Fruit fly (Drosophila melanogaster) whole organism, embryonic: ENCODE measurements around the gene CG3651.

ENCODE experiments used
- B-H1 ChIP-seq: fragments of 200-800 bp; sonication (Bioruptor generic); IDR thresholded peaks from 3 replicates; pipeline ENCODE4 v1.3.6; 2022; ENCODE audit warnings: missing biosample characterization, missing genetic modification characterization
- CG10366 ChIP-seq: fragments of 200-800 bp; sonication (Bioruptor generic); IDR thresholded peaks from 2 replicates; pipeline ENCODE4 v1.3.6; 2022; ENCODE audit warnings: missing biosample characterization, missing genetic modification characterization
- CG11093 ChIP-seq: fragments of 200-800 bp; sonication (Bioruptor generic); IDR thresholded peaks from 3 replicates; pipeline ENCODE4 v1.3.6; 2022; ENCODE audit warnings: missing biosample characterization, missing genetic modification characterization
- CG12769 ChIP-seq: fragments of 200-800 bp; sonication (Bioruptor generic); optimal IDR thresholded peaks from 2 replicates; lab custom pipeline; 2019; ENCODE audit warnings: missing biosample characterization, mild to moderate bottlenecking, missing genetic modification characterization, moderate library complexity
- CG12942 ChIP-seq: fragments of 200-800 bp; sonication (Bioruptor generic); optimal IDR thresholded peaks from 3 replicates; lab custom pipeline; 2016; ENCODE audit warnings: missing biosample characterization, missing genetic modification characterization
- CG17359 ChIP-seq: fragments of 200-800 bp; sonication (Bioruptor generic); optimal IDR thresholded peaks from 3 replicates; lab custom pipeline; 2018; ENCODE audit warnings: missing biosample characterization, mild to moderate bottlenecking, missing genetic modification characterization, moderate library complexity
- CG18011 ChIP-seq: fragments of 200-800 bp; sonication (Bioruptor generic); optimal IDR thresholded peaks from 2 replicates; lab custom pipeline; 2017; ENCODE audit warnings: missing biosample characterization, missing genetic modification characterization, mild to moderate bottlenecking, moderate library complexity, missing genotype
- CG18619 ChIP-seq: fragments of 200-800 bp; sonication (Bioruptor generic); optimal IDR thresholded peaks from 3 replicates; lab custom pipeline; 2017; ENCODE audit warnings: missing biosample characterization, mild to moderate bottlenecking, missing genetic modification characterization
- CG3065 ChIP-seq: fragments of 200-800 bp; sonication (Bioruptor generic); optimal IDR thresholded peaks from 2 replicates; lab custom pipeline; 2016; ENCODE audit warnings: missing biosample characterization, missing genetic modification characterization
- CG3163 ChIP-seq: fragments of 200-800 bp; sonication (Bioruptor generic); optimal IDR thresholded peaks from 3 replicates; lab custom pipeline; 2016; ENCODE audit warnings: missing biosample characterization, missing genetic modification characterization
- CG33213 ChIP-seq: fragments of 200-800 bp; sonication (Bioruptor generic); optimal IDR thresholded peaks from 3 replicates; lab custom pipeline; 2016; ENCODE audit warnings: missing biosample characterization, missing genetic modification characterization
- CG34224 ChIP-seq: fragments of 200-800 bp; sonication (Bioruptor generic); IDR thresholded peaks from 3 replicates; pipeline ENCODE4 v1.3.6; 2022; ENCODE audit warnings: missing biosample characterization, missing genetic modification characterization; ENCODE audit not compliant: partially characterized antibody
- CG4617 ChIP-seq: fragments of 200-800 bp; sonication (Bioruptor generic); optimal IDR thresholded peaks from 3 replicates; lab custom pipeline; 2016; ENCODE audit warnings: missing biosample characterization, missing genetic modification characterization, borderline replicate concordance
- CG6765 ChIP-seq: fragments of 200-800 bp; sonication (Bioruptor generic); optimal IDR thresholded peaks from 3 replicates; lab custom pipeline; 2017; ENCODE audit warnings: missing biosample characterization, mild to moderate bottlenecking, missing genetic modification characterization
- CG8359 ChIP-seq: fragments of 200-800 bp; sonication (Bioruptor generic); optimal IDR thresholded peaks from 2 replicates; lab custom pipeline; 2017; ENCODE audit warnings: missing biosample characterization, mild to moderate bottlenecking, missing genetic modification characterization, borderline replicate concordance
- CG8924 ChIP-seq: fragments of 200-800 bp; optimal IDR thresholded peaks from 3 replicates; lab custom pipeline; 2019; ENCODE audit warnings: missing biosample characterization, mild to moderate bottlenecking, missing genetic modification characterization, moderate library complexity
- CG9932 ChIP-seq: fragments of 200-800 bp; sonication (Bioruptor generic); IDR thresholded peaks from 2 replicates; pipeline ENCODE4 v1.3.6; 2022; ENCODE audit warnings: missing biosample characterization, missing genetic modification characterization
- GATAe ChIP-seq: fragments of 200-800 bp; sonication (Bioruptor generic); conservative IDR thresholded peaks from 2 replicates; pipeline ENCODE4 v1.3.6; 2022; ENCODE audit warnings: missing biosample characterization, missing genetic modification characterization
- Gug ChIP-seq: fragments of 200-800 bp; sonication (Bioruptor generic); IDR thresholded peaks from 4 replicates; pipeline ENCODE4 v1.3.6; 2022; ENCODE audit warnings: missing biosample characterization, missing genetic modification characterization
- Hr51 ChIP-seq, 2 experiments: fragments of 200-800 bp; sonication (Bioruptor generic); optimal IDR thresholded peaks; 2 replicates in 1 of 2; 3 replicates in 1 of 2; lab custom pipeline; 2016 to 2018; ENCODE audit warnings: missing biosample characterization in 2 of 2, missing genetic modification characterization in 2 of 2, mild to moderate bottlenecking in 1 of 2, moderate library complexity in 1 of 2
- Lhr ChIP-seq: fragments of 200-800 bp; sonication (Bioruptor generic); optimal IDR thresholded peaks from 3 replicates; lab custom pipeline; 2017; ENCODE audit warnings: mild to moderate bottlenecking, missing biosample characterization, missing genetic modification reagents, missing genetic modification characterization
- Pdp1 ChIP-seq, 2 experiments: fragments of 200-800 bp; sonication (Bioruptor generic); optimal IDR thresholded peaks; 3 replicates each; lab custom pipeline; 2016; ENCODE audit warnings: missing biosample characterization in 2 of 2, missing genetic modification characterization in 2 of 2, mild to moderate bottlenecking in 1 of 2, moderate library complexity in 1 of 2
- Taf1 ChIP-seq: fragments of 200-800 bp; sonication (Bioruptor generic); IDR thresholded peaks from 2 replicates; pipeline ENCODE4 v1.3.6; 2022; ENCODE audit warnings: missing biosample characterization, missing genetic modification characterization
- Trl ChIP-seq, 3 experiments: fragments of >200 bp in 2 of 3; fragments of 200-800 bp in 1 of 3; sonication (Bioruptor generic) in 1 of 3; optimal IDR thresholded peaks; 2 replicates in 1 of 3; 3 replicates in 2 of 3; lab custom pipeline; 2016 to 2017; ENCODE audit warnings: missing biosample characterization in 1 of 3, missing genetic modification characterization in 1 of 3
- Vsx1 ChIP-seq: fragments of 200-800 bp; sonication (Bioruptor generic); optimal IDR thresholded peaks from 2 replicates; lab custom pipeline; 2017; ENCODE audit warnings: missing biosample characterization, mild to moderate bottlenecking, missing genetic modification characterization, missing genetic modification reagents
- YL-1 ChIP-seq: fragments of 200-800 bp; sonication (Bioruptor generic); optimal IDR thresholded peaks from 3 replicates; lab custom pipeline; 2017; ENCODE audit warnings: missing biosample characterization, mild to moderate bottlenecking, missing genetic modification characterization
- ab ChIP-seq: fragments of 200-800 bp; sonication (Bioruptor generic); optimal IDR thresholded peaks from 2 replicates; lab custom pipeline; 2016; ENCODE audit warnings: missing biosample characterization, missing genetic modification characterization
- cg ChIP-seq: fragments of 200-800 bp; sonication (Bioruptor generic); optimal IDR thresholded peaks from 3 replicates; lab custom pipeline; 2019; ENCODE audit warnings: missing biosample characterization, mild to moderate bottlenecking, missing genetic modification characterization, moderate library complexity
- chinmo ChIP-seq: fragments of 200-800 bp; sonication (Bioruptor generic); IDR thresholded peaks from 4 replicates; pipeline ENCODE4 v1.3.6; 2022; ENCODE audit warnings: missing biosample characterization, missing genetic modification characterization; ENCODE audit not compliant: partially characterized antibody
- eve ChIP-seq, 2 experiments: fragments of >200 bp; optimal IDR thresholded peaks; 2 replicates each; lab custom pipeline; 2017; ENCODE audit warnings: missing biosample characterization in 2 of 2, missing genetic modification characterization in 2 of 2
- fu2 ChIP-seq: fragments of 200-800 bp; sonication (Bioruptor generic); optimal IDR thresholded peaks from 2 replicates; lab custom pipeline; 2016; ENCODE audit warnings: missing biosample characterization, missing genetic modification characterization
- hb ChIP-seq: fragments of 200-800 bp; sonication (Bioruptor generic); IDR thresholded peaks from 3 replicates; pipeline ENCODE4 v1.3.6; 2022; ENCODE audit warnings: missing biosample characterization, missing genetic modification characterization; ENCODE audit not compliant: partially characterized antibody
- lilli ChIP-seq: fragments of 200-800 bp; sonication (Bioruptor generic); optimal IDR thresholded peaks from 3 replicates; lab custom pipeline; 2016; ENCODE audit warnings: missing biosample characterization, missing genetic modification characterization
- pros ChIP-seq: fragments of 200-800 bp; sonication (Bioruptor generic); optimal IDR thresholded peaks from 3 replicates; lab custom pipeline; 2019; ENCODE audit warnings: missing biosample characterization, mild to moderate bottlenecking, missing genetic modification characterization, moderate library complexity
- scrt ChIP-seq: fragments of 200-800 bp; sonication (Bioruptor generic); optimal IDR thresholded peaks from 2 replicates; lab custom pipeline; 2018; ENCODE audit warnings: missing biosample characterization, mild to moderate bottlenecking, missing genetic modification characterization, moderate library complexity
- slou ChIP-seq: fragments of 200-800 bp; sonication (Bioruptor generic); optimal IDR thresholded peaks from 3 replicates; lab custom pipeline; 2016; ENCODE audit warnings: missing biosample characterization, missing genetic modification characterization
- so ChIP-seq: fragments of 200-800 bp; sonication (Bioruptor generic); IDR thresholded peaks from 3 replicates; pipeline ENCODE4 v1.3.6; 2022; ENCODE audit warnings: missing biosample characterization, missing genetic modification characterization
- sug ChIP-seq: fragments of 200-800 bp; optimal IDR thresholded peaks from 2 replicates; lab custom pipeline; 2019; ENCODE audit warnings: missing biosample characterization, mild to moderate bottlenecking, missing genetic modification characterization, moderate library complexity
- tll ChIP-seq, 2 experiments: fragments of 200-800 bp in 1 of 2; fragments of >200 bp in 1 of 2; sonication (Bioruptor generic) in 1 of 2; optimal IDR thresholded peaks; 2 replicates each; lab custom pipeline; 2017 to 2019; ENCODE audit warnings: missing biosample characterization in 2 of 2, missing genetic modification characterization in 2 of 2, mild to moderate bottlenecking in 1 of 2, moderate library complexity in 1 of 2
- wdn ChIP-seq: fragments of 200-800 bp; sonication (Bioruptor generic); IDR thresholded peaks from 2 replicates; pipeline ENCODE4 v1.3.6; 2022; ENCODE audit warnings: missing biosample characterization, missing genetic modification characterization

CG3651 gene

dm6 chr2L:22148713-22149112 lies 27.6 kb downstream of the CG3651 start:
- TF ChIP-seq CG18619 (GFP tag; lab: Kevin White, UChicago) (no peak), slou (GFP tag; lab: Kevin White, UChicago) (no peak), fu2 (GFP tag; lab: Kevin White, UChicago) (no peak), CG6765 (peak; percentile 10), GATAe (no peak), CG11093 (GFP tag; lab: Robert Waterston, UW) (no peak), CG9932 (no peak), CG33213 (GFP tag; lab: Kevin White, UChicago) (no peak), eve (GFP tag; optimal IDR thresholded peaks at IDR 0.05; lab: Kevin White, UChicago) (peak in 1 of 2 experiments; percentile 40), CG10366 (GFP tag; lab: Robert Waterston, UW) (no peak), Gug (GFP tag; lab: Robert Waterston, UW) (no peak), B-H1 (GFP tag; lab: Robert Waterston, UW) (no peak), cg (peak; percentile 75), pros (GFP tag; lab: Kevin White, UChicago) (peak; percentile 45), CG8359 (GFP tag; lab: Kevin White, UChicago) (no peak), CG18011 (GFP tag; lab: Kevin White, UChicago) (no peak), Hr51 (GFP tag; optimal IDR thresholded peaks at IDR 0.05; lab: Kevin White, UChicago) (no peak), so (GFP tag; lab: Robert Waterston, UW) (no peak), Lhr (GFP tag; lab: Kevin White, UChicago) (no peak), CG17359 (tag; lab: Kevin White, UChicago) (no peak), CG34224 (GFP tag; lab: Robert Waterston, UW) (0 out of 3 replicates have a peak, but pooled peaks have one; percentile 34), Trl (optimal IDR thresholded peaks at IDR 0.05; lab: Kevin White, UChicago) (peak; percentile 53 to 54), Trl (GFP tag; optimal IDR thresholded peaks at IDR 0.05; lab: Kevin White, UChicago) (no peak), Taf1 (no peak), CG3065 (no peak), scrt (GFP tag; lab: Kevin White, UChicago) (no peak), CG3163 (GFP tag; lab: Kevin White, UChicago) (peak; percentile 93), lilli (GFP tag; lab: Kevin White, UChicago) (no peak), chinmo (GFP tag; lab: Robert Waterston, UW) (0 out of 4 replicates have a peak, but pooled peaks have one; percentile 54), hb (GFP tag; lab: Robert Waterston, UW) (no peak), YL-1 (GFP tag; lab: Kevin White, UChicago) (no peak), wdn (GFP tag; lab: Robert Waterston, UW) (no peak), CG8924 (no peak), sug (tag; lab: Kevin White, UChicago) (no peak), ab (GFP tag; lab: Kevin White, UChicago) (no peak), CG4617 (GFP tag; lab: Kevin White, UChicago) (no peak), CG12769 (tag; lab: Kevin White, UChicago) (no peak), Vsx1 (no peak), CG12942 (no peak), Pdp1 (GFP tag; optimal IDR thresholded peaks at IDR 0.05; lab: Kevin White, UChicago) (peak in 1 of 2 experiments; percentile 89), tll (GFP tag; optimal IDR thresholded peaks at IDR 0.05; lab: Kevin White, UChicago) (no peak)
